Worm (Caenorhabditis elegans): ENCODE results near the gene acr-8.

ce11 chrX:10392792-10393191 is 19.7 kb upstream of the acr-8 start:
- TF ChIP-seq aly-2 (tag; optimal IDR thresholded peaks at IDR 0.05), result no peak
- no peak for TF ChIP-seq nhr-12 (tag; optimal IDR thresholded peaks at IDR 0.05)
- no peak for TF ChIP-seq pqm-1 (tag; optimal IDR thresholded peaks at IDR 0.05)
- TF ChIP-seq ztf-11 (tag; optimal IDR thresholded peaks at IDR 0.05), result no peak
- no peak for TF ChIP-seq lin-39 (tag; optimal IDR thresholded peaks at IDR 0.05)
- TF ChIP-seq nhr-77 (tag; optimal IDR thresholded peaks at IDR 0.05), result no peak

Measured in whole organism, L3 larva.